Fruit fly (Drosophila melanogaster) S2 (cell line): ENCODE data around the gene Pak3.

Source experiments
- CG8478 ChIP-seq: fragments of >200 bp; optimal IDR thresholded peaks from 2 replicates; lab custom pipeline; 2018
- CTCF ChIP-seq, 2 experiments: fragments of >200 bp; optimal IDR thresholded peaks; 2 replicates each; lab custom pipeline; 2018

Pak3 gene

DNA sequence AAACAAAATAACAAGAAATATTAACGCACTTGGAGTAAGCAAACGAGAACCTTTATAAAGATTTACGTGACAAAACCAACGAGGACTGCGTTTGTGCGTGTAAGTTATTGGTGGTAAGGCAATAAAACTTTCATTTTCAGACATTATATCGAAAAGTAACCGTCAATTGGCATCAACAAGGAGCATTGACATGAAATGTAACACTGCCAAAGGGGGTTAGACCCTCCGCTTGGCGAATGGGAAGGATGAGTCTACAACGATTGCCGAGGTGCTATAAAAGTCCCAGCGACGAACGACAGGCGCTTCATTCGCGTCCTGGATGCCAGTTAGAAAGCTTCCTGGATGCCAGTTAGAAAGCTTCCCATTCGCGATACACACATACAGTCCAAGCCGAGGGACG is 18.7 kb upstream of the Pak3 start, which contains the start of gene Gyc89Da:
TSS of gene Gyc89Da (plus strand) at position 301 of the 400 bp plus-strand sequence.
- TF ChIP-seq CG8478 (lab: Kevin White, UChicago) (no peak), CTCF (optimal IDR thresholded peaks at IDR 0.05; lab: Kevin White, UChicago) (no peak)

DNA sequence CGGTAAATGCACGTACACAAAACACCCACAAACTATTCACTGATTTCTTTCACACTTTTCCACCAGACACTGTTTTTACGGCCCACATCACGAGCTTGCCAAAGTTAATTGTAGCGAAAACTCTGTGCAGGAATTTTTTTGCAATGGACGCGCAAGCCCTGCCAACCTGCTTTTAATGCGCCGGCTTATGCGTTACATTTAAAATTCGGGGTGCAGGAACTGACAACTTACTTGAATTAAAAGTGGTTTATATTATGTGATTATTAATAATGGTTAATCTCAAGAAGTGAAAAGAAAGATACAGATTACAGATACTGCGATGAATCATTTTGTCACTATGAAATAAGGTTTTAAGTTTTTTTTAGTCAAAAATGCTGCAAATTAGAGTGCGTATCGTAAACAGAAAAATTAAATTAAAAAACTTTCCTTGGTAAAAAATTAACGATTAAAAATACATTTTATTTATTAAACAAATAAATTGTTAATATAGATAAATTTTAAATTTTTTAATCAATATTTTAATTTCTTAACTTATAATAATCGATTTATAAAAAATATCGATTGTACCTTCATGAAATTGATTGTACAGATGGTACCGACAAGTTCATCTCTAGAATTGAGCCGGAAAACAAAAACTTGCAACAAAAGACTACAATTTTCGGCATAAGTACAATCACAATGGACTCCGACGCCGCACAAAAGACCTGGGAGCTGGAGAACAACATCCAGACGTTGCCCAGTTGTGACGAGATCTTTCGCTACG is 16.1 kb upstream of the Pak3 start, which contains the start of the genes CG42232 and CSN5:
TSS of gene CG42232 (minus strand) at position 163 of the 763 bp plus-strand sequence.
TSS of gene CSN5 (plus strand) at position 599 of the 763 bp plus-strand sequence.
- TF ChIP-seq CG8478 (lab: Kevin White, UChicago) = no peak
- no peak for TF ChIP-seq CTCF (optimal IDR thresholded peaks at IDR 0.05; lab: Kevin White, UChicago)

DNA sequence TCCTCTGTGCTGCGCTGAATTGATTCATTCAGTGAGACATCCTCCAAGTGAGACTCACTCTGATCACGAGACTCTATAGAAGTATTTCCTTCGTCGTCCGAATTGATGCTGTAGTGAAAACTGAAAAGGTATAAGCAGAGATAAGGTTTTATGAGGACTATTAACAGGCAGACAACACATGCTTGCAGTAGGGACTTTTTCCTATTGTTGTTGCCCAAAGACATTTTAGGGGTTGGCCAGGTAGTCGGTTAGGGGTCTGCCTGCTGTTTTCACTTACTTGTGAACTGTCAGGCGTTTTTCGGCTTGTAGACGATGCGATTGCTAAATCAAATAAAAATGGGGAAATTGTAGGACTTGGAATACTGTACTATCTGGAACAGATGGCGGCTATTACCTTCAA is 14.9 kb upstream of the Pak3 start:
- TF ChIP-seq CG8478 (lab: Kevin White, UChicago) = no peak
- no peak for TF ChIP-seq CTCF (optimal IDR thresholded peaks at IDR 0.05; lab: Kevin White, UChicago)

DNA sequence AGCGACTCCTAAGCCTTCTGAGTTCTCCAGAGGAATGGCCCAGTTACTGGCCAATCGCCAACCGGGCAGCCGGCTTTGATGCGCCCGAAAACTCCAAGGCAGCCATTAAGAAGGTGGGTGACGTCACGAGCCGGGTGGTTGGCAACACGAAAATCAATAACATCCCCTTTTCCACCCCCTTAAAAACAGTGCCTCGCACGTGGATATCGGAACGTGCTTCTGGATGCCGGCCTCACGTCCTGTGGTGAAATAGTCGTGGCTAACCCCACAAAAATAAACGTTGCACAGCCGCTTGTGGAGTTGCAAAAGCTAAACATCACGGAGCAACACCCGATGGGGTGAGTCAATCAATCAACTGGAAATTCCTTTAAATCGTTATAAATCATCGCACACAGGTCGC is 3.0 kb upstream of the Pak3 start:
- TF ChIP-seq CTCF (optimal IDR thresholded peaks at IDR 0.05; lab: Kevin White, UChicago) (no peak), CG8478 (lab: Kevin White, UChicago) (no peak)

DNA sequence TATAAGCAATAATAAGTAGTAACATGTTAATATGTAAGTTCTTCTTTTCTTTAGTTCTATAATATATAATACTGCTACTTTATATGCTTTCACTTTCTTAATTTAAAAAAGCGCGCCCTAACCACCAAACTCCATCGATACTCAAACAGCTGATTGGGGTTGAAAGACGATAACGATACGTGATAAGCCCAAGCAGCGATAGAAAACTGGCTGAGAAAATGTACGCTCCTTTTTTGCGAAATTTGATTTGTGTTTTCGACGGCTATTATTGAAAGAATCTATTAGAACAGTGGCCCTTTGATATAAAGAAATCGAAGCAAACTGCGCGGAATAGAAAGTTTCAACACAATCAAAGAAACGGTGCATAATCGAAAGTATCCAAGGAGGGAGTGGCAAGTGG is 2.3 kb upstream of the Pak3 start, which contains the start of gene CG14883:
TSS of gene CG14883 (plus strand) at position 178 of the 400 bp plus-strand sequence.
- TF ChIP-seq CTCF (optimal IDR thresholded peaks at IDR 0.05; lab: Kevin White, UChicago) (no peak), CG8478 (lab: Kevin White, UChicago) (no peak)

DNA sequence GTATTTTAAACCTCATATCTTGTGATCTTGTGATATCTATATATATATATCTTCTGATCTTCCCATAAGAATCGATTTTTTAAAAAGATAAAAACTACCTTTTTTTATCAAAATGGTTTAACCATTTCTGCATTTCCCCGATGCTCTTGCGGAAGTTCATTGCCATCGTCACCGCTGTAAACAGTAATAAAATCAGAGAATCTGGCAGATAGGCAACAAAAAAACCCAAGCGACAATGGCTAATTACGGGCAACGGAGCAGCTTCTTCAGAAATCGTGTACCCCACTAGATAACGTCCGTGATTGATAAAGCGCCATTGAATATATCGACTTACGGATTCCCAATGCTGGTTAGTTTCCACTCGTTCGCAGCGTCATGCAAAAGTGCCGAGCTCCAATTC is 571 bp upstream of the Pak3 start, which contains the start of gene CG10405:
TSS of gene CG10405 (plus strand) at position 301 of the 400 bp plus-strand sequence.
- TF ChIP-seq CG8478 (lab: Kevin White, UChicago) (no peak), CTCF (optimal IDR thresholded peaks at IDR 0.05; lab: Kevin White, UChicago) (no peak)

DNA sequence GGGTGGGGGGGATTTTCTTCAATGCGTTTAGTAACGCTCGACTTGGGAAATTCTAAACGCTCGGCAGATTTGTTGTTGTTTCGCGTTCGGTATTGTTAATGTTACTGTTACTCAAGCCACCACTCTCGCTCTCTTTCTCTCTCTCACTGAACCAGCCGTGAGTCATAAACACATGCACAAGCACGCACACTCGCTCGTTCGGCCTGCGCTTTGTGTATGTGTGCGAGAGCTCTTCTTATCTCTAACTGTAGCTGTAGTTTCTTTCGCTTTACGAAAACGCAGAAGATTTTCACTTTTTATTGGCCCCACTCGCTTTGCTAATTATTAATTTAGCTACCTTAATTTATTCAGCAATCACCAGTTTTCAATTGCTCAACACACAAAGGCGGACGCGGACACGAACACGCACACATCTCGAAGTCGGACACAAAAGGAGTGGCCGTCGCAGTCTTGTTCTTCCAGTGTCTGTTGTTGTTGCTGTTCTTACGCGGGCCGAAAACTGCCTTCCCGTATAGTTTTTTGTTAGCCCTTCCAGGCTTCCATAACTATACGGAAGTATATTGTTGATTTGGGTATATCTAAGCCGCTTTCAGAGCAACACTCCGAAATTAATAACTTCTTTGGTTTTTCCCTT is 550 bp downstream of the Pak3 start:
- TF ChIP-seq CG8478 (lab: Kevin White, UChicago) (no peak), CTCF (optimal IDR thresholded peaks at IDR 0.05; lab: Kevin White, UChicago) (no peak)

DNA sequence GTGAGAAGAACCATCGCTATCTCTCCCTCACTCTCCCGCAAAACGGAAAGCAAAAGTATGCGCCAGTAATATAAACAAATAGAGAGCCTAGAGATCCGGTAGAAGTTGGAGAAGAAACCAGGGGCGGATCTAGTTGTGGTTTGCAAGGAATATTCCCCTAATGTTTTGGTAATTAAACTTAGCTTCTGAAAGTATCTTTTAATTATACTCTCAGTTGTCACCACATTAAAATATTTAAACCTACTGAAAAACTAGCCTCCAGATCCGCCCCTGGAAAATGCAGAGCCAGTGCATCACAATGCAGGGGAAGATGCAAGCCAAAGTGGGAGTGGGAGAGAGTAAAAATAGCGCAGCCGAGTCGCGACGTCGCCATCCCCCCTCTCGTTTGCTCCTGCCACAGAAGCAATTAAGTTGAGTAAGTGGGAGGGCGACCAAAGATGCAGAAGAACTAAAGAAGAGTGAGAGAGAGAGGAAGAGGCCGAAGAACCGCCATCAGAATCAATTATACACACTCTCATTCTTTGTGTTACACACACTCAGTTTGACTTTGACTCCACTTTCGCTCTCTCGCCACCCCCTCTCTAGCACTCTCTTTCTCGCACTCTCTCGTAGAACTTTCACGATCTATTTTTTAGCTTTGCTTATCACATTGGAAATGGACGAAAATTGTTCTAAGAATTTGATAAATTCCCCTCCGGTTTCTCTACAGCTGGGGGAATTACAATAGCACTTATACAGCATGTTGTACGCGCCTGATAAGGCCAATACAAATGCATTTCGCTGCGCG is 4.2 kb downstream of the Pak3 start:
- TF ChIP-seq CTCF (optimal IDR thresholded peaks at IDR 0.05; lab: Kevin White, UChicago) = no peak
- no peak for TF ChIP-seq CG8478 (lab: Kevin White, UChicago)

DNA sequence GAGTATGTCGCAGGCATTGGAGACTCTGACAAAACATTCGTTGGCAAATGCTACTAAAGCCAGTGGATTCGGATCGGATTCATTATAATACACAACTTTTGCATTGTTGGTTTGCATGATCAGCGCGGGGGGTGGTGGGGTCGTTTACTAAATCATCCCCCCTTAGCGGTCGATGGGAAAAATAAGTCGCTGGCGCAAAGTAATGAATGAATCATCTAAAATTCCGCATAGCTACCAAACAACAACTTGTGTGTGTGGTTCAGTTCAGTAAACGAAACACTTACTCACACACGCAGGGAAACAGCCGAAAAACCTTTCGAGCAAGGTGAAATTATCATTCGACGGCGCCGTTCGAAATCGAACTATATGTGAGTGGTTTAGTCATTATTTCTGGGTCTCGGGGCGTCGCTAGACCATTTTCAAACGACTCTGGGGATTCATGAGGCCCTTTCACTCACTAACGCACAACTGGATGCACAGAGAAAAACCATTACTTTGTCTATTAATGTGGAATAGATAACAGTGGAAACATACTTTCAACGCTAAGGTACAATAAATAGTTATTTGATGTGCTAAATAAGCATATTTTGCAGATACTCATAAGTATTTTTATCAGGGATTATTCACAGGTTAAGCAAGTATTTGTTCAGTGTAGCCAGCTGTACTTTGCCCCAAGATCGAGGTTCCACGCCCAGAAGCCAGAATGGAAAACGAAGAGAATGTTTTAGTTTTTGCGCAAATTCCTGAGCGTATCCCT is 5.1 kb downstream of the Pak3 start:
- TF ChIP-seq CG8478 (lab: Kevin White, UChicago) = no peak
- TF ChIP-seq CTCF (optimal IDR thresholded peaks at IDR 0.05; lab: Kevin White, UChicago) = no peak

DNA sequence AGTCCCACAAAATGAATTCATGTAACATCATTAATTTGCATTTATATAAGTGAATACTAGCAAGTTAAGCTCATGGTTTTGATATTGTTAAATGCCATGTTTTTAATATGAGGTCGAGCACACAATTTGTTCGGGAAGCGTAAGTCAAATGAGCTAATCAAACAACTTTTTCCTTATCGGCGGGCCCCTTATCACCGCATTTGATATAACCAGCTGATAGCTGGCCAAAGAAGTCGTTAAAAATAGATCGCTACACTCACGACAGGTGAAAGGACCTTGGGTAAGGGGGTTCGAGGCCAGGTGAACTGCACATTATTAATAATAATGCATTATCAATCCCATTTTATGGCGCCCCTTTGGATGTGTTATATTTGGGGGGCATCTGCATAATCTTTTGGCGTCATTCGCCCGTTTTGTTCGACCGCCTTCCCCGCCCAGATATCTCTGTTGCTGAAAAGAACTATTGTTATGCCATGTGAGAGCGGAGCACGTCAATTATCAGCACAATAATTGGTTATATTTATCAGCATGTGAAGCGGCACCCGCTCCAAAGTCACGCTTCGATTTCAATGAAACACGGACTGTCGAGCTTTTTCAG is 6.1 kb downstream of the Pak3 start:
- TF ChIP-seq CG8478 (lab: Kevin White, UChicago) = no peak
- no peak for TF ChIP-seq CTCF (optimal IDR thresholded peaks at IDR 0.05; lab: Kevin White, UChicago)

DNA sequence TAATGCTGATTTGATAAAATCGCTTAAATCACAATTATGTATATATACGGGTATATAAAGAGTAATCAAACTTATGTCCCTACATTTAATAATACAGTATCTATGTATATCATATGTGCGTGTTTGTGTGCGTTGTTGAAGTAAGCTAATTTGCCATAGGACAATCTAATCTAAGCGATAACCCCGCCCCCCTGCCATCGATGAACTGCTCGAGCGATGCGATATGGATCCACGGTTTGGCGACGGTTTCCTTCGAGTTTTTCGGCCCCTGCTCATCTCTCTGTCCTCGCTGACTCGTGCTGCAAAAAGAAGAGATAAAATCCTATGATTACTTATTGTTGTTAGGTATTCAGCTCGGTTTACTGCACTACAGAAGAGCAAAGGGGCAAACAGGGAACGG is 6.8 kb downstream of the Pak3 start:
- TF ChIP-seq CTCF (optimal IDR thresholded peaks at IDR 0.05; lab: Kevin White, UChicago) (no peak), CG8478 (lab: Kevin White, UChicago) (no peak)

DNA sequence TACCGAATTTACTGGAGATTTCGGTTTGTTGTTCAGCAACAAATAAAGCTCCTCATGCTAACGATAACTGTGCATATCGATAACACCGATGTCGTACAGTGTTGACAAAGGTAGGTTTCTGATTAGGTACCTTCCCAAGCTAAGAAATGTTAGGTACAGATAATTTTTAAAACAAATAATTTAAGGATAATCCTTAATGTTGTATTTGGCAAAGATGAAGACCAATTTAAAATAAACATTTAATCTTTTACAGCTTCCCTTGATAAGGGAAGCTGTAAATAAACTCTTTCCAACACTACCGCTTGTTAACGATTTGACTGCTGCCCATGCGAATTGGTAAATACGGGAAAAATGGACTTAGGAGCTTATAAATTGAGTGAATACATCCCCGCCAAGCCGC is 10.7 kb downstream of the Pak3 start, which contains the start of the genes Ttc1 and CG14882:
TSS of gene Ttc1 (minus strand) at position 71 of the 400 bp plus-strand sequence.
TSS of gene CG14882 (plus strand) at position 271 of the 400 bp plus-strand sequence.
- TF ChIP-seq CG8478 (lab: Kevin White, UChicago) = no peak

DNA sequence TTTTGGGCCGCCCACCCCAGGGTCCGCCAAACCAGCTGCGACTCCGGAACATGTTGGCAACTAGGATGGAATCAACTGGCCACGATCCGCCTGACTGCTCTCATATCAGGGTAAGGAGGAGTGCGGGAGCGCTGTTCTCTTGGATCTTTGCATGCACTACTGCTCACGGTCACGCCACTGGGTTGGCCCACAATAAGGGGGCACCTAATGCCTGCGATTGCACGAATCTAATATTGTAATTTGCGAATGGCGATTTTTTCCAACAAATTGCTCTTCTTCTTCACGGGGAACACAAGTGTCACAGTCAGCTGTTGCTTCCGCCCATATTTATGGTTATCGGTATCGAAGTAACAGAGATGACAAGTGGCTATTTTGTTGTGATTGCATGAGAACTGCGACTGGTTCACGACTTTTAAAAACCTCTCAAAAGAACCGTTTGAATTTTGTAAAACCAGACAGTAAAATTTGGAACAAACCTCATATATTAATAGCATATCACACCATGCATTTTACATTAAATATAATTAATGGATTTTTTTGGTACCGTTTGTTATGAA is 12.2 kb downstream of the Pak3 start, which contains the start of gene ema:
TSS of gene ema (minus strand) at position 295 of the 557 bp plus-strand sequence.
- no peak for TF ChIP-seq CG8478 (lab: Kevin White, UChicago)
- no peak for TF ChIP-seq CTCF (optimal IDR thresholded peaks at IDR 0.05; lab: Kevin White, UChicago)
